Worm (Caenorhabditis elegans) whole organism, L1 larva: Measurements from ENCODE around the gene sqv-7.

Experiments used
- C04F5.9 ChIP-seq: sonication (generic microtip); optimal IDR thresholded peaks from 2 replicates; lab custom pipeline; 2016; ENCODE audit warnings: missing genetic modification characterization, missing compliant biosample characterization
- C16A3.4 ChIP-seq: fragments of 150-350 bp; optimal IDR thresholded peaks from 2 replicates; lab custom pipeline; 2014; ENCODE audit warnings: missing biosample characterization, missing genetic modification characterization
- F16B12.6 ChIP-seq: fragments of 150-350 bp; optimal IDR thresholded peaks from 2 replicates; lab custom pipeline; 2014; ENCODE audit warnings: missing biosample characterization, missing genetic modification characterization
- aha-1 ChIP-seq: fragments of 150-350 bp; optimal IDR thresholded peaks from 2 replicates; lab custom pipeline; 2014; ENCODE audit warnings: missing biosample characterization, missing genetic modification characterization
- alr-1 ChIP-seq: fragments of 200-800 bp; sonication (Bioruptor generic); optimal IDR thresholded peaks from 2 replicates; lab custom pipeline; 2018; ENCODE audit warnings: borderline replicate concordance, mild to moderate bottlenecking, missing genetic modification characterization, missing compliant biosample characterization
- blmp-1 ChIP-seq: fragments of 150-350 bp; optimal IDR thresholded peaks from 2 replicates; lab custom pipeline; 2014; ENCODE audit warnings: missing biosample characterization, missing genetic modification characterization
- ceh-8 ChIP-seq: fragments of 200-800 bp; sonication (Bioruptor generic); optimal IDR thresholded peaks from 2 replicates; lab custom pipeline; 2018; ENCODE audit warnings: mild to moderate bottlenecking, missing genetic modification characterization, moderate library complexity, missing compliant biosample characterization
- ceh-82 ChIP-seq, 3 experiments: fragments of 150-350 bp in 1 of 3; sonication (generic microtip) in 2 of 3; optimal IDR thresholded peaks; 2 replicates each; lab custom pipeline; 2014 to 2017; ENCODE audit warnings: missing biosample characterization in 3 of 3, missing genetic modification characterization in 3 of 3
- ceh-90 ChIP-seq: sonication (generic microtip); optimal IDR thresholded peaks from 2 replicates; lab custom pipeline; 2016; ENCODE audit warnings: missing genetic modification characterization, missing compliant biosample characterization
- ces-1 ChIP-seq: fragments of 150-350 bp; optimal IDR thresholded peaks from 2 replicates; lab custom pipeline; 2014; ENCODE audit warnings: missing biosample characterization, missing genetic modification reagents, missing genetic modification characterization
- dpl-1 ChIP-seq, 3 experiments: fragments of 150-350 bp in 2 of 3; sonication (generic microtip) in 1 of 3; optimal IDR thresholded peaks; 2 replicates each; lab custom pipeline; 2014 to 2017; ENCODE audit warnings: missing biosample characterization in 3 of 3, missing genetic modification characterization in 3 of 3, missing genetic modification reagents in 3 of 3
- efl-3 ChIP-seq: fragments of 200-800 bp; sonication (Bioruptor generic); optimal IDR thresholded peaks from 2 replicates; lab custom pipeline; 2018; ENCODE audit warnings: mild to moderate bottlenecking, missing genetic modification characterization, missing compliant biosample characterization
- egl-27 ChIP-seq, 2 experiments: fragments of 150-350 bp in 1 of 2; sonication (generic microtip); optimal IDR thresholded peaks; 3 replicates each; lab custom pipeline; 2017 to 2018; ENCODE audit warnings: missing biosample characterization in 2 of 2, missing genetic modification characterization in 2 of 2, missing genetic modification reagents in 2 of 2
- elt-2 ChIP-seq: sonication (generic microtip); optimal IDR thresholded peaks from 2 replicates; lab custom pipeline; 2016; ENCODE audit warnings: missing genetic modification characterization, mild to moderate bottlenecking, inconsistent platforms, missing compliant biosample characterization, missing genetic modification reagents
- elt-3 ChIP-seq, 6 experiments: fragments of 150-350 bp in 1 of 6; sonication (generic microtip); optimal IDR thresholded peaks; 2 replicates each; lab custom pipeline; 2017 to 2018; ENCODE audit warnings: missing biosample characterization in 6 of 6, missing genetic modification characterization in 6 of 6, inconsistent platforms in 1 of 6
- fkh-10 ChIP-seq: sonication (generic microtip); optimal IDR thresholded peaks from 2 replicates; lab custom pipeline; 2017; ENCODE audit warnings: missing biosample characterization, missing genetic modification reagents, missing genetic modification characterization
- fkh-8 ChIP-seq: sonication (generic microtip); optimal IDR thresholded peaks from 2 replicates; lab custom pipeline; 2016; ENCODE audit warnings: mild to moderate bottlenecking, missing genetic modification characterization, missing compliant biosample characterization
- grh-1 ChIP-seq: fragments of 200-800 bp; sonication (Bioruptor generic); IDR thresholded peaks from 2 replicates; pipeline ENCODE4 v1.3.6; 2022; ENCODE audit warnings: missing genetic modification reagents, missing genetic modification characterization, missing compliant biosample characterization
- hlh-17 ChIP-seq: fragments of 200-800 bp; sonication (Bioruptor generic); optimal IDR thresholded peaks from 2 replicates; lab custom pipeline; 2018; ENCODE audit warnings: missing genetic modification characterization, mild to moderate bottlenecking, missing compliant biosample characterization, moderate library complexity, borderline replicate concordance
- hlh-4 ChIP-seq: sonication (generic microtip); optimal IDR thresholded peaks from 2 replicates; lab custom pipeline; 2016; ENCODE audit warnings: mild to moderate bottlenecking, missing genetic modification characterization, missing compliant biosample characterization
- hpl-2 ChIP-seq: fragments of 150-350 bp; optimal IDR thresholded peaks from 2 replicates; lab custom pipeline; 2014; ENCODE audit warnings: missing biosample characterization, missing genetic modification reagents, missing genetic modification characterization
- isw-1 ChIP-seq: fragments of 200-800 bp; sonication (Bioruptor generic); IDR thresholded peaks from 2 replicates; pipeline ENCODE4 v1.3.6; 2022; ENCODE audit warnings: missing genetic modification characterization, missing compliant biosample characterization
- lin-13 ChIP-seq: fragments of 150-350 bp; optimal IDR thresholded peaks from 2 replicates; lab custom pipeline; 2014; ENCODE audit warnings: missing biosample characterization, missing genetic modification reagents, missing genetic modification characterization
- lin-14 ChIP-seq: fragments of 200-800 bp; sonication (Bioruptor generic); optimal IDR thresholded peaks from 2 replicates; lab custom pipeline; 2018; ENCODE audit warnings: mild to moderate bottlenecking, missing genetic modification characterization, moderate library complexity, missing compliant biosample characterization
- lin-35 ChIP-seq, 2 experiments: fragments of 150-350 bp; optimal IDR thresholded peaks; 2 replicates each; lab custom pipeline; 2014; ENCODE audit warnings: missing biosample characterization in 2 of 2, missing genetic modification characterization in 2 of 2, missing genetic modification reagents in 2 of 2
- lin-39 ChIP-seq: fragments of 150-350 bp; optimal IDR thresholded peaks from 2 replicates; lab custom pipeline; 2014; ENCODE audit warnings: missing biosample characterization, missing genetic modification reagents, missing genetic modification characterization
- lsy-2 ChIP-seq, 2 experiments: fragments of 150-350 bp; optimal IDR thresholded peaks; 2 replicates each; lab custom pipeline; 2014; ENCODE audit warnings: missing biosample characterization in 2 of 2, missing genetic modification characterization in 2 of 2
- mab-9 ChIP-seq: fragments of 200-800 bp; sonication (Bioruptor generic); IDR thresholded peaks from 2 replicates; pipeline ENCODE4 v1.3.6; 2022; ENCODE audit warnings: missing genetic modification reagents, missing genetic modification characterization, missing compliant biosample characterization
- mdl-1 ChIP-seq, 2 experiments: fragments of 150-350 bp; optimal IDR thresholded peaks; 2 replicates each; lab custom pipeline; 2014 to 2017; ENCODE audit warnings: missing biosample characterization in 2 of 2, missing genetic modification characterization in 2 of 2, inconsistent platforms in 1 of 2
- mep-1 ChIP-seq: fragments of 150-350 bp; optimal IDR thresholded peaks from 2 replicates; lab custom pipeline; 2014; ENCODE audit warnings: missing biosample characterization, missing genetic modification characterization
- nhr-12 ChIP-seq: sonication (generic microtip); optimal IDR thresholded peaks from 2 replicates; lab custom pipeline; 2017; ENCODE audit warnings: missing biosample characterization, missing genetic modification characterization
- nhr-20 ChIP-seq: sonication (generic microtip); optimal IDR thresholded peaks from 2 replicates; lab custom pipeline; 2016; ENCODE audit warnings: mild to moderate bottlenecking, missing genetic modification characterization, missing compliant biosample characterization
- nhr-237 ChIP-seq: fragments of 150-350 bp; optimal IDR thresholded peaks from 2 replicates; lab custom pipeline; 2014; ENCODE audit warnings: missing biosample characterization, missing genetic modification characterization
- nhr-71 ChIP-seq: sonication (generic microtip); optimal IDR thresholded peaks from 2 replicates; lab custom pipeline; 2016; ENCODE audit warnings: mild to moderate bottlenecking, missing genetic modification characterization, moderate library complexity, missing compliant biosample characterization
- nhr-76 ChIP-seq: sonication (generic microtip); optimal IDR thresholded peaks from 2 replicates; lab custom pipeline; 2017; ENCODE audit warnings: missing biosample characterization, missing genetic modification characterization
- nhr-77 ChIP-seq: fragments of 150-350 bp; optimal IDR thresholded peaks from 2 replicates; lab custom pipeline; 2014; ENCODE audit warnings: missing biosample characterization, missing genetic modification characterization
- nhr-84 ChIP-seq: sonication (generic microtip); optimal IDR thresholded peaks from 2 replicates; lab custom pipeline; 2017; ENCODE audit warnings: missing biosample characterization, missing genetic modification characterization
- nhr-85 ChIP-seq: sonication (generic microtip); peaks from one replicate; lab custom pipeline; 2016; ENCODE audit warnings: missing genetic modification characterization, inconsistent platforms, missing compliant biosample characterization
- pag-3 ChIP-seq: sonication (generic microtip); optimal IDR thresholded peaks from 2 replicates; lab custom pipeline; 2017; ENCODE audit warnings: missing genetic modification characterization, mild to moderate bottlenecking, missing compliant biosample characterization, antibody characterized with exemption, borderline replicate concordance; ENCODE audit not compliant: insufficient read depth
- rnt-1 ChIP-seq: sonication (generic microtip); optimal IDR thresholded peaks from 2 replicates; lab custom pipeline; 2016; ENCODE audit warnings: mild to moderate bottlenecking, missing genetic modification characterization, moderate library complexity, missing compliant biosample characterization
- skn-1 ChIP-seq: fragments of 150-350 bp; optimal IDR thresholded peaks from 2 replicates; lab custom pipeline; 2014; ENCODE audit warnings: missing biosample characterization, missing genetic modification characterization
- snpc-4 ChIP-seq: fragments of 150-350 bp; optimal IDR thresholded peaks from 2 replicates; lab custom pipeline; 2014; ENCODE audit warnings: missing biosample characterization, missing genetic modification characterization
- snu-23 ChIP-seq: sonication (generic microtip); optimal IDR thresholded peaks from 2 replicates; lab custom pipeline; 2016; ENCODE audit warnings: missing genetic modification characterization, missing compliant biosample characterization
- sup-37 ChIP-seq: fragments of 200-800 bp; sonication (Bioruptor generic); optimal IDR thresholded peaks from 2 replicates; lab custom pipeline; 2018; ENCODE audit warnings: mild to moderate bottlenecking, missing genetic modification characterization, missing compliant biosample characterization
- swsn-7 ChIP-seq: sonication (generic microtip); optimal IDR thresholded peaks from 2 replicates; lab custom pipeline; 2016; ENCODE audit warnings: missing genetic modification characterization, missing compliant biosample characterization
- tlp-1 ChIP-seq: fragments of 150-350 bp; optimal IDR thresholded peaks from 2 replicates; lab custom pipeline; 2014; ENCODE audit warnings: missing biosample characterization, missing genetic modification characterization
- unc-30 ChIP-seq: sonication (generic microtip); optimal IDR thresholded peaks from 2 replicates; lab custom pipeline; 2017; ENCODE audit warnings: missing biosample characterization, missing genetic modification characterization
- unc-62 ChIP-seq: fragments of 150-350 bp; optimal IDR thresholded peaks from 2 replicates; lab custom pipeline; 2014; ENCODE audit warnings: missing biosample characterization, missing genetic modification reagents, missing genetic modification characterization
- unc-86 ChIP-seq: sonication (generic microtip); optimal IDR thresholded peaks from 2 replicates; lab custom pipeline; 2016; ENCODE audit warnings: missing genetic modification characterization, missing compliant biosample characterization
- unc-98 ChIP-seq: fragments of 200-800 bp; sonication (Bioruptor generic); IDR thresholded peaks from 2 replicates; pipeline ENCODE4 v1.3.6; 2022; ENCODE audit warnings: missing genetic modification characterization, missing compliant biosample characterization
- xbp-1 ChIP-seq: sonication (generic microtip); optimal IDR thresholded peaks from 2 replicates; lab custom pipeline; 2016; ENCODE audit warnings: missing genetic modification characterization, missing compliant biosample characterization
- zag-1 ChIP-seq: fragments of 150-350 bp; optimal IDR thresholded peaks from 2 replicates; lab custom pipeline; 2014; ENCODE audit warnings: missing biosample characterization, missing genetic modification characterization
- ztf-11 ChIP-seq, 2 experiments: sonication (generic microtip); optimal IDR thresholded peaks; 2 replicates each; lab custom pipeline; 2016 to 2017; ENCODE audit warnings: missing genetic modification characterization in 2 of 2, missing biosample characterization in 1 of 2, missing compliant biosample characterization in 1 of 2
- ztf-4 ChIP-seq: fragments of 150-350 bp; optimal IDR thresholded peaks from 2 replicates; lab custom pipeline; 2014; ENCODE audit warnings: missing biosample characterization, missing genetic modification characterization

The sqv-7 gene

ce11 chrII:6967618-6968017 is 44.9 kb downstream of the sqv-7 start, which contains the start of gene eif-2Bgamma:
Gene eif-2Bgamma, minus strand, starts transcription at chrII:6967648.
- TF ChIP-seq C16A3.4 (tag; lab: Kevin White, UChicago) (peak; percentile 32), lin-35 (GFP tag; optimal IDR thresholded peaks at IDR 0.05; lab: Kevin White, UChicago) (peak; percentile 50 to 68), nhr-85 (no peak), snpc-4 (peak; percentile 85), grh-1 (GFP tag; lab: Robert Waterston, UW) (no peak), nhr-20 (tag; lab: Kevin White, UChicago) (no peak), pag-3 (tag; lab: Kevin White, UChicago) (no peak), nhr-237 (tag; lab: Kevin White, UChicago) (no peak), isw-1 (no peak), unc-86 (tag; lab: Kevin White, UChicago) (no peak), ces-1 (GFP tag; lab: Kevin White, UChicago) (no peak), alr-1 (tag; lab: Kevin White, UChicago) (no peak), tlp-1 (tag; lab: Kevin White, UChicago) (no peak), rnt-1 (tag; lab: Kevin White, UChicago) (peak; percentile 12), ceh-90 (tag; lab: Kevin White, UChicago) (no peak), swsn-7 (tag; lab: Kevin White, UChicago) (no peak), nhr-12 (tag; lab: Kevin White, UChicago) (no peak), F16B12.6 (peak; percentile 44), hpl-2 (no peak), lin-39 (tag; lab: Kevin White, UChicago) (no peak), ztf-4 (tag; lab: Kevin White, UChicago) (no peak), lin-14 (peak; percentile 14), elt-2 (tag; lab: Kevin White, UChicago) (no peak), hlh-4 (no peak), nhr-84 (no peak), lin-13 (GFP tag; lab: Kevin White, UChicago) (no peak), dpl-1 (GFP tag; optimal IDR thresholded peaks at IDR 0.05; lab: Kevin White, UChicago) (peak; percentile 24 to 64 (median 56)), egl-27 (tag; optimal IDR thresholded peaks at IDR 0.05; lab: Kevin White, UChicago) (no peak), hlh-17 (no peak), efl-3 (GFP tag; lab: Kevin White, UChicago) (no peak), sup-37 (GFP tag; lab: Kevin White, UChicago) (no peak), snu-23 (GFP tag; lab: Kevin White, UChicago) (peak; percentile 25), mab-9 (GFP tag; lab: Robert Waterston, UW) (no peak), C04F5.9 (tag; lab: Kevin White, UChicago) (peak; percentile 16), fkh-10 (GFP tag; lab: Kevin White, UChicago) (no peak), elt-3 (tag; optimal IDR thresholded peaks at IDR 0.05; lab: Kevin White, UChicago) (no peak), unc-30 (tag; lab: Kevin White, UChicago) (no peak), mep-1 (tag; lab: Kevin White, UChicago) (peak; percentile 60), aha-1 (tag; lab: Kevin White, UChicago) (no peak), unc-98 (GFP tag; lab: Robert Waterston, UW) (no peak), zag-1 (tag; lab: Kevin White, UChicago) (no peak), blmp-1 (peak; percentile 44), unc-62 (GFP tag; lab: Kevin White, UChicago) (no peak), skn-1 (tag; lab: Kevin White, UChicago) (peak; percentile 38), mdl-1 (tag; optimal IDR thresholded peaks at IDR 0.05; lab: Kevin White, UChicago) (no peak), ceh-82 (tag; optimal IDR thresholded peaks at IDR 0.05; lab: Kevin White, UChicago) (peak in 1 of 3 experiments; percentile 35), nhr-76 (no peak), lsy-2 (tag; optimal IDR thresholded peaks at IDR 0.05; lab: Kevin White, UChicago) (peak; percentile 34 to 77), ceh-8 (no peak), nhr-77 (tag; lab: Kevin White, UChicago) (no peak), xbp-1 (tag; lab: Kevin White, UChicago) (peak; percentile 0), fkh-8 (no peak), ztf-11 (tag; optimal IDR thresholded peaks at IDR 0.05; lab: Kevin White, UChicago) (no peak), nhr-71 (tag; lab: Kevin White, UChicago) (peak; percentile 7)
